Fruit fly (Drosophila melanogaster) whole organism, embryonic: ENCODE measurements around the gene Vti1b.

ENCODE experiments used
- Abd-B ChIP-seq: fragments of 200-800 bp; sonication (Bioruptor generic); optimal IDR thresholded peaks from 2 replicates; lab custom pipeline; 2018; ENCODE audit warnings: missing biosample characterization, mild to moderate bottlenecking, missing genetic modification characterization, moderate library complexity
- CG10543 ChIP-seq: fragments of 200-800 bp; sonication (Bioruptor generic); optimal IDR thresholded peaks from 3 replicates; lab custom pipeline; 2017; ENCODE audit warnings: missing biosample characterization, mild to moderate bottlenecking, missing genetic modification characterization, moderate library complexity
- CG11723 ChIP-seq: fragments of 200-800 bp; sonication (Bioruptor generic); optimal IDR thresholded peaks from 2 replicates; lab custom pipeline; 2017; ENCODE audit warnings: missing biosample characterization, mild to moderate bottlenecking, missing genetic modification characterization
- CG14441 ChIP-seq: fragments of 200-800 bp; sonication (Bioruptor generic); IDR thresholded peaks from 2 replicates; pipeline ENCODE4 v1.3.6; 2022; ENCODE audit warnings: missing biosample characterization, missing genetic modification characterization
- CG14860 ChIP-seq: fragments of 200-800 bp; sonication (Bioruptor generic); IDR thresholded peaks from 3 replicates; pipeline ENCODE4 v1.3.6; 2022; ENCODE audit warnings: missing biosample characterization, missing genetic modification characterization; ENCODE audit not compliant: partially characterized antibody
- CG14965 ChIP-seq: fragments of 200-800 bp; sonication (Bioruptor generic); optimal IDR thresholded peaks from 2 replicates; lab custom pipeline; 2016; ENCODE audit warnings: missing biosample characterization, missing genetic modification characterization, borderline replicate concordance
- CG15011 ChIP-seq: fragments of 200-800 bp; sonication (Bioruptor generic); optimal IDR thresholded peaks from 3 replicates; lab custom pipeline; 2018; ENCODE audit warnings: missing biosample characterization, mild to moderate bottlenecking, missing genetic modification characterization
- CG16815 ChIP-seq: fragments of 200-800 bp; sonication (Bioruptor generic); optimal IDR thresholded peaks from 3 replicates; lab custom pipeline; 2017; ENCODE audit warnings: missing biosample characterization, mild to moderate bottlenecking, missing genetic modification characterization
- CG17568 ChIP-seq: fragments of 200-800 bp; sonication (Bioruptor generic); optimal IDR thresholded peaks from 2 replicates; lab custom pipeline; 2018; ENCODE audit warnings: missing biosample characterization, mild to moderate bottlenecking, missing genetic modification characterization, moderate library complexity
- CG17912 ChIP-seq: fragments of 200-800 bp; sonication (Bioruptor generic); optimal IDR thresholded peaks from 2 replicates; lab custom pipeline; 2018; ENCODE audit warnings: missing biosample characterization, mild to moderate bottlenecking, missing genetic modification characterization
- CG18262 ChIP-seq: fragments of 200-800 bp; optimal IDR thresholded peaks from 3 replicates; lab custom pipeline; 2019; ENCODE audit warnings: missing biosample characterization, mild to moderate bottlenecking, missing genetic modification characterization, moderate library complexity
- CG2120 ChIP-seq: fragments of 200-800 bp; sonication (Bioruptor generic); optimal IDR thresholded peaks from 3 replicates; lab custom pipeline; 2016; ENCODE audit warnings: missing biosample characterization, missing genetic modification characterization
- CG31365 ChIP-seq: fragments of 200-800 bp; sonication (Bioruptor generic); optimal IDR thresholded peaks from 2 replicates; lab custom pipeline; 2018; ENCODE audit warnings: missing biosample characterization, mild to moderate bottlenecking, missing genetic modification characterization
- CG3163 ChIP-seq: fragments of 200-800 bp; sonication (Bioruptor generic); optimal IDR thresholded peaks from 3 replicates; lab custom pipeline; 2016; ENCODE audit warnings: missing biosample characterization, missing genetic modification characterization
- CG3847 ChIP-seq: fragments of 200-800 bp; sonication (Bioruptor generic); IDR thresholded peaks from 2 replicates; pipeline ENCODE4 v1.3.6; 2022; ENCODE audit warnings: missing biosample characterization, missing genetic modification characterization
- CG4328 ChIP-seq: fragments of 200-800 bp; sonication (Bioruptor generic); optimal IDR thresholded peaks from 3 replicates; lab custom pipeline; 2017; ENCODE audit warnings: missing biosample characterization, missing genetic modification reagents, missing genetic modification characterization
- CG4820 ChIP-seq: fragments of 200-800 bp; sonication (Bioruptor generic); optimal IDR thresholded peaks from 3 replicates; lab custom pipeline; 2016; ENCODE audit warnings: missing biosample characterization, missing genetic modification characterization
- CG4854 ChIP-seq: fragments of 200-800 bp; sonication (Bioruptor generic); optimal IDR thresholded peaks from 2 replicates; lab custom pipeline; 2016; ENCODE audit warnings: missing biosample characterization, missing genetic modification characterization, inconsistent platforms
- CG6689 ChIP-seq: fragments of 200-800 bp; sonication (Bioruptor generic); IDR thresholded peaks from 2 replicates; pipeline ENCODE4 v1.3.6; 2022; ENCODE audit warnings: missing biosample characterization, missing genetic modification characterization
- CrebB ChIP-seq: fragments of 200-800 bp; sonication (Bioruptor generic); optimal IDR thresholded peaks from 3 replicates; lab custom pipeline; 2018; ENCODE audit warnings: missing biosample characterization, mild to moderate bottlenecking, missing genetic modification characterization
- D ChIP-seq, 2 experiments: fragments of 200-800 bp in 1 of 2; fragments of >200 bp in 1 of 2; sonication (Bioruptor generic) in 1 of 2; optimal IDR thresholded peaks; 2 replicates in 1 of 2; 3 replicates in 1 of 2; lab custom pipeline; 2017; ENCODE audit warnings: mild to moderate bottlenecking in 1 of 2, missing biosample characterization in 1 of 2, missing genetic modification characterization in 1 of 2, missing genetic modification reagents in 1 of 2
- Dp ChIP-seq: fragments of 200-800 bp; sonication (Bioruptor generic); optimal IDR thresholded peaks from 2 replicates; lab custom pipeline; 2018; ENCODE audit warnings: missing biosample characterization, mild to moderate bottlenecking, missing genetic modification characterization, moderate library complexity
- Eip74EF ChIP-seq, 2 experiments: fragments of 200-800 bp in 1 of 2; fragments of >200 bp in 1 of 2; sonication (Bioruptor generic) in 1 of 2; optimal IDR thresholded peaks; 2 replicates each; lab custom pipeline; 2017 to 2019; ENCODE audit warnings: missing biosample characterization in 2 of 2, missing genetic modification characterization in 2 of 2, mild to moderate bottlenecking in 1 of 2, moderate library complexity in 1 of 2
- Ets97D ChIP-seq: fragments of 200-800 bp; sonication (Bioruptor generic); optimal IDR thresholded peaks from 3 replicates; lab custom pipeline; 2016; ENCODE audit warnings: missing biosample characterization, missing genetic modification characterization
- HLH4C ChIP-seq: fragments of 200-800 bp; sonication (Bioruptor generic); IDR thresholded peaks from 3 replicates; pipeline ENCODE4 v1.3.6; 2022; ENCODE audit warnings: missing biosample characterization, missing genetic modification characterization; ENCODE audit not compliant: partially characterized antibody
- HLH54F ChIP-seq: fragments of 200-800 bp; sonication (Bioruptor generic); optimal IDR thresholded peaks from 3 replicates; lab custom pipeline; 2016; ENCODE audit warnings: missing biosample characterization, missing genetic modification characterization
- MBD-R2 ChIP-seq: fragments of 200-800 bp; sonication (Bioruptor generic); IDR thresholded peaks from 2 replicates; pipeline ENCODE4 v1.3.6; 2022; ENCODE audit warnings: missing biosample characterization, missing genetic modification characterization
- MESR4 ChIP-seq: fragments of 200-800 bp; sonication (Bioruptor generic); optimal IDR thresholded peaks from 2 replicates; lab custom pipeline; 2018; ENCODE audit warnings: missing biosample characterization, mild to moderate bottlenecking, missing genetic modification characterization, moderate library complexity
- NC2α ChIP-seq: fragments of 200-800 bp; sonication (Bioruptor generic); optimal IDR thresholded peaks from 2 replicates; lab custom pipeline; 2016; ENCODE audit warnings: missing biosample characterization, missing genetic modification characterization
- NfI ChIP-seq: fragments of 200-800 bp; sonication (Bioruptor generic); optimal IDR thresholded peaks from 3 replicates; lab custom pipeline; 2018; ENCODE audit warnings: missing biosample characterization, mild to moderate bottlenecking, missing genetic modification characterization, moderate library complexity
- Optix ChIP-seq: fragments of 200-800 bp; sonication (Bioruptor generic); IDR thresholded peaks from 3 replicates; pipeline ENCODE4 v1.3.6; 2022; ENCODE audit warnings: missing biosample characterization, missing genetic modification characterization
- Sry-δ ChIP-seq: fragments of 200-800 bp; sonication (Bioruptor generic); optimal IDR thresholded peaks from 2 replicates; lab custom pipeline; 2016; ENCODE audit warnings: missing biosample characterization, missing genetic modification characterization
- Stat92E ChIP-seq, 3 experiments: fragments of >200 bp in 2 of 3; fragments of 200-800 bp in 1 of 3; sonication (Bioruptor generic) in 1 of 3; optimal IDR thresholded peaks; 2 replicates each; lab custom pipeline; 2017 to 2019; ENCODE audit warnings: missing biosample characterization in 3 of 3, missing genetic modification characterization in 3 of 3, mild to moderate bottlenecking in 1 of 3, moderate library complexity in 1 of 3
- ac ChIP-seq: fragments of 200-800 bp; sonication (Bioruptor generic); optimal IDR thresholded peaks from 3 replicates; lab custom pipeline; 2017; ENCODE audit warnings: missing biosample characterization, mild to moderate bottlenecking, missing genetic modification characterization
- ash1 ChIP-seq: fragments of 200-800 bp; sonication (Bioruptor generic); optimal IDR thresholded peaks from 2 replicates; lab custom pipeline; 2018; ENCODE audit warnings: missing biosample characterization, mild to moderate bottlenecking, missing genetic modification characterization
- cwo ChIP-seq: fragments of 200-800 bp; sonication (Bioruptor generic); optimal IDR thresholded peaks from 3 replicates; lab custom pipeline; 2017; ENCODE audit warnings: missing biosample characterization, missing genetic modification characterization, mild to moderate bottlenecking, moderate library complexity, missing genetic modification reagents
- da ChIP-seq: fragments of 200-800 bp; sonication (Bioruptor generic); optimal IDR thresholded peaks from 2 replicates; lab custom pipeline; 2016; ENCODE audit warnings: missing biosample characterization, missing genetic modification characterization
- dysf ChIP-seq: fragments of 200-800 bp; sonication (Bioruptor generic); IDR thresholded peaks from 3 replicates; pipeline ENCODE4 v1.3.6; 2022; ENCODE audit warnings: missing biosample characterization, missing genetic modification characterization
- eve ChIP-seq, 2 experiments: fragments of >200 bp; optimal IDR thresholded peaks; 2 replicates each; lab custom pipeline; 2017; ENCODE audit warnings: missing biosample characterization in 2 of 2, missing genetic modification characterization in 2 of 2
- gcm2 ChIP-seq: fragments of 200-800 bp; sonication (Bioruptor generic); optimal IDR thresholded peaks from 2 replicates; lab custom pipeline; 2016; ENCODE audit warnings: missing biosample characterization, missing genetic modification characterization
- lbe ChIP-seq: fragments of 200-800 bp; sonication (Bioruptor generic); optimal IDR thresholded peaks from 2 replicates; lab custom pipeline; 2016; ENCODE audit warnings: missing biosample characterization, mild to moderate bottlenecking, missing genetic modification characterization
- nerfin-2 ChIP-seq: fragments of 200-800 bp; sonication (Bioruptor generic); IDR thresholded peaks from 2 replicates; pipeline ENCODE4 v1.3.6; 2022; ENCODE audit warnings: missing biosample characterization, missing genetic modification characterization; ENCODE audit not compliant: partially characterized antibody
- ranshi ChIP-seq: fragments of 200-800 bp; sonication (Bioruptor generic); IDR thresholded peaks from 2 replicates; pipeline ENCODE4 v1.3.6; 2022; ENCODE audit warnings: missing biosample characterization, missing genetic modification characterization
- schlank ChIP-seq: fragments of 200-800 bp; sonication (Bioruptor generic); optimal IDR thresholded peaks from 2 replicates; lab custom pipeline; 2018; ENCODE audit warnings: missing biosample characterization, mild to moderate bottlenecking, missing genetic modification characterization
- sisA ChIP-seq: fragments of 200-800 bp; sonication (Bioruptor generic); IDR thresholded peaks from 2 replicates; pipeline ENCODE4 v1.3.6; 2022; ENCODE audit warnings: missing biosample characterization, missing genetic modification characterization
- stc ChIP-seq: fragments of 200-800 bp; sonication (Bioruptor generic); IDR thresholded peaks from 2 replicates; pipeline ENCODE4 v1.3.6; 2022; ENCODE audit warnings: missing biosample characterization, missing genetic modification characterization
- tin ChIP-seq: fragments of 200-800 bp; sonication (Bioruptor generic); optimal IDR thresholded peaks from 3 replicates; lab custom pipeline; 2016; ENCODE audit warnings: missing biosample characterization, missing genetic modification characterization
- tio ChIP-seq: fragments of 200-800 bp; sonication (Bioruptor generic); optimal IDR thresholded peaks from 2 replicates; lab custom pipeline; 2017; ENCODE audit warnings: missing biosample characterization, missing genetic modification characterization, inconsistent platforms
- tna ChIP-seq: fragments of 200-800 bp; sonication (Bioruptor generic); IDR thresholded peaks from 2 replicates; pipeline ENCODE4 v1.3.6; 2022; ENCODE audit warnings: missing biosample characterization, missing genetic modification characterization; ENCODE audit not compliant: partially characterized antibody
- zfh2 ChIP-seq: fragments of 200-800 bp; sonication (Bioruptor generic); optimal IDR thresholded peaks from 2 replicates; lab custom pipeline; 2016; ENCODE audit warnings: missing biosample characterization, missing genetic modification characterization

Gene Vti1b

dm6 chr3R:18393436-18393835 is 3.4 kb upstream of the Vti1b start (continued):
- TF ChIP-seq ac (no peak), CG3847 (peak; percentile 38; the same call in 1 of the 2 replicates), CG4328 (GFP tag; lab: Kevin White, UChicago) (no peak), HLH4C (GFP tag; lab: Robert Waterston, UW) (no peak), Stat92E (GFP tag; optimal IDR thresholded peaks at IDR 0.05; lab: Kevin White, UChicago) (no peak), CG6689 (peak; percentile 71), CG14965 (GFP tag; lab: Kevin White, UChicago) (no peak), Dp (no peak), tna (GFP tag; lab: Robert Waterston, UW) (no peak), MESR4 (GFP tag; lab: Kevin White, UChicago) (no peak), dysf (GFP tag; lab: Robert Waterston, UW) (peak; percentile 65), tin (GFP tag; lab: Kevin White, UChicago) (peak; percentile 16), MBD-R2 (no peak), CG16815 (peak; percentile 36), da (GFP tag; lab: Kevin White, UChicago) (no peak), CG3163 (GFP tag; lab: Kevin White, UChicago) (no peak), CG18262 (tag; lab: Kevin White, UChicago) (no peak), D (optimal IDR thresholded peaks at IDR 0.05; lab: Kevin White, UChicago) (no peak), D (GFP tag; optimal IDR thresholded peaks at IDR 0.05; lab: Kevin White, UChicago) (no peak), HLH54F (no peak), cwo (GFP tag; lab: Kevin White, UChicago) (no peak), CG4854 (no peak), CG31365 (tag; lab: Kevin White, UChicago) (no peak), schlank (tag; lab: Kevin White, UChicago) (no peak), ash1 (GFP tag; lab: Kevin White, UChicago) (no peak), Eip74EF (GFP tag; optimal IDR thresholded peaks at IDR 0.05; lab: Kevin White, UChicago) (no peak), Abd-B (GFP tag; lab: Kevin White, UChicago) (no peak), stc (peak; percentile 36; the same call in 1 of the 2 replicates), sisA (GFP tag; lab: Robert Waterston, UW) (no peak), CG11723 (no peak), NfI (peak; percentile 44), zfh2 (no peak), nerfin-2 (no peak), CG4820 (no peak), NC2α (no peak), Sry-δ (GFP tag; lab: Kevin White, UChicago) (no peak), eve (GFP tag; optimal IDR thresholded peaks at IDR 0.05; lab: Kevin White, UChicago) (no peak), CG17912 (GFP tag; lab: Kevin White, UChicago) (no peak), CG10543 (no peak), gcm2 (GFP tag; lab: Kevin White, UChicago) (no peak), Optix (GFP tag; lab: Robert Waterston, UW) (no peak), CG2120 (GFP tag; lab: Kevin White, UChicago) (peak; percentile 48), CrebB (tag; lab: Kevin White, UChicago) (no peak), tio (no peak), CG17568 (GFP tag; lab: Kevin White, UChicago) (no peak), lbe (GFP tag; lab: Kevin White, UChicago) (peak; percentile 62), CG15011 (no peak), CG14441 (GFP tag; lab: Robert Waterston, UW) (peak; percentile 24; the same call in 1 of the 2 replicates), ranshi (GFP tag; lab: Robert Waterston, UW) (no peak), CG14860 (GFP tag; lab: Robert Waterston, UW) (no peak), Ets97D (GFP tag; lab: Kevin White, UChicago) (no peak)
